Worm (Caenorhabditis elegans) whole organism, L3 larva: Measurements from ENCODE around the gene fat-5.

Experiments
- ceh-16 ChIP-seq: sonication (generic microtip); optimal IDR thresholded peaks from 2 replicates; lab custom pipeline; 2017; ENCODE audit warnings: missing biosample characterization, missing genetic modification characterization
- daf-12 ChIP-seq: fragments of 150-350 bp; optimal IDR thresholded peaks from 2 replicates; lab custom pipeline; 2014; ENCODE audit warnings: missing biosample characterization, missing genetic modification reagents, missing genetic modification characterization
- hmg-11 ChIP-seq: sonication (generic microtip); optimal IDR thresholded peaks from 2 replicates; lab custom pipeline; 2016; ENCODE audit warnings: missing genetic modification characterization, missing compliant biosample characterization
- nhr-28 ChIP-seq: fragments of 150-350 bp; optimal IDR thresholded peaks from 2 replicates; lab custom pipeline; 2014; ENCODE audit warnings: missing biosample characterization, missing genetic modification characterization
- pha-4 ChIP-seq: fragments of 150-350 bp; optimal IDR thresholded peaks from 2 replicates; lab custom pipeline; 2014; ENCODE audit warnings: missing biosample characterization, missing genetic modification reagents, missing genetic modification characterization
- unc-39 ChIP-seq: sonication (generic microtip); optimal IDR thresholded peaks from 4 replicates; lab custom pipeline; 2017; ENCODE audit warnings: missing biosample characterization, missing genetic modification characterization

ce11 chrV:17755592-17755991, 30.8 kb downstream of the fat-5 start, which contains the start of gene pgp-9:
- no peak for TF ChIP-seq pha-4
- TF ChIP-seq hmg-11 (tag; lab: Kevin White, UChicago) = no peak
- TF ChIP-seq unc-39 (tag; lab: Kevin White, UChicago) = no peak
- TF ChIP-seq nhr-28 (tag; lab: Kevin White, UChicago) = no peak
- no peak for TF ChIP-seq daf-12 (tag; lab: Kevin White, UChicago)
- no peak for TF ChIP-seq ceh-16 (tag; lab: Kevin White, UChicago)
